Fruit fly (Drosophila melanogaster): ENCODE measurements around the gene CG7600.

CG7600 gene

DNA sequence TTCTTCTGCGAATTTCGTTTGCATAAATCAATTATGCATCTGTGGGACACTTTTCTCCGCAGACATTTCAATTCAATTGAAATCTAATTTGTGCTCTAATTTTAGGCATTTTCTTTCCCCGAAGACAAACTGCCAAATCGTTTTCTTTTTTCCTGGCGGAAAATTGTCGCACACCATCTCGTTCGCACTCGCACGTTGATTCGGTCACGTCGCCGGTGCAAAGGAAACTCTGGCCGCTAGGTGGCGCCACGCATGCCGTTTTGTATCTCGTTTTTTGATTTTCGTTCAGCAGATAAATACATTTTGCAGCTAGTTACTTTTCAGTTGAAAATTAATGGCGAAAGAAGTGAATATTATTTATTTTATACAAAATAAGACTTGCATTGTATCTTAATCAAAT, 37.7 kb downstream of the CG7600 start (continued):
- TF ChIP-seq tx (GFP tag; optimal IDR thresholded peaks at IDR 0.05) (no peak), Xbp1 (GFP tag; optimal IDR thresholded peaks at IDR 0.05) (peak; percentile 4), Aef1 (GFP tag; IDR thresholded peaks at IDR 0.05) (no peak), CG15073 (GFP tag; optimal IDR thresholded peaks at IDR 0.05) (no peak), org-1 (GFP tag; optimal IDR thresholded peaks at IDR 0.05) (no peak), ci (GFP tag; IDR thresholded peaks at IDR 0.05) (peak; percentile 83), Adf1 (GFP tag; IDR thresholded peaks at IDR 0.05) (no peak), CG2875 (GFP tag; optimal IDR thresholded peaks at IDR 0.05) (no peak), Rfx (GFP tag; IDR thresholded peaks at IDR 0.05) (no peak; the same call in 1 of the 2 replicates), CG30020 (tag; optimal IDR thresholded peaks at IDR 0.05) (no peak), Oli (tag; optimal IDR thresholded peaks at IDR 0.05) (peak; percentile 24), CG3847 (GFP tag; IDR thresholded peaks at IDR 0.05) (no peak), eve (GFP tag; optimal IDR thresholded peaks at IDR 0.05) (no peak), TFAM (GFP tag; optimal IDR thresholded peaks at IDR 0.05) (no peak), CG8281 (tag; optimal IDR thresholded peaks at IDR 0.05) (no peak), Scr (GFP tag; IDR thresholded peaks at IDR 0.05; ENCODE audit: partially characterized antibody) (no peak), en (GFP tag; optimal IDR thresholded peaks at IDR 0.05) (no peak), corto (GFP tag; optimal IDR thresholded peaks at IDR 0.05) (no peak), zfh2 (GFP tag; optimal IDR thresholded peaks at IDR 0.05) (no peak), Spps (tag; optimal IDR thresholded peaks at IDR 0.05) (no peak), dpn (GFP tag; optimal IDR thresholded peaks at IDR 0.05) (peak in 1 of 2 experiments; percentile 7), NC2α (GFP tag; optimal IDR thresholded peaks at IDR 0.05) (no peak), hbn (GFP tag; IDR thresholded peaks at IDR 0.05; ENCODE audit: partially characterized antibody) (no peak), CG1647 (GFP tag; optimal IDR thresholded peaks at IDR 0.05) (no peak), CG42726 (GFP tag; IDR thresholded peaks at IDR 0.05; ENCODE audit: partially characterized antibody) (no peak), Asciz (GFP tag; optimal IDR thresholded peaks at IDR 0.05) (peak; percentile 6), CkIIα-i1 (GFP tag; IDR thresholded peaks at IDR 0.05) (no peak), nau (GFP tag; optimal IDR thresholded peaks at IDR 0.05) (no peak), sqz (GFP tag; optimal IDR thresholded peaks at IDR 0.05) (peak; percentile 31), Doc3 (GFP tag; IDR thresholded peaks at IDR 0.05; ENCODE audit: partially characterized antibody) (no peak), Neu2 (GFP tag; optimal IDR thresholded peaks at IDR 0.05; ENCODE audit: borderline replicate concordance) (no peak), CG1792 (GFP tag; optimal IDR thresholded peaks at IDR 0.05) (no peak), Pdp1 (GFP tag; optimal IDR thresholded peaks at IDR 0.05) (peak in 1 of 2 experiments; percentile 2), aop (GFP tag; IDR thresholded peaks at IDR 0.05) (no peak), hb (GFP tag; IDR thresholded peaks at IDR 0.05; ENCODE audit: partially characterized antibody) (no peak), B-H2 (GFP tag; optimal IDR thresholded peaks at IDR 0.05) (peak; percentile 18), CG16779 (GFP tag; IDR thresholded peaks at IDR 0.05) (0 out of 2 replicates have a peak, but pooled peaks have one; percentile 36), zf30C (GFP tag; optimal IDR thresholded peaks at IDR 0.05) (peak; percentile 32), E2f2 (GFP tag; IDR thresholded peaks at IDR 0.05) (no peak), trem (tag; optimal IDR thresholded peaks at IDR 0.05) (no peak), CG3995 (GFP tag; optimal IDR thresholded peaks at IDR 0.05) (no peak), CG16815 (GFP tag; optimal IDR thresholded peaks at IDR 0.05) (no peak), phol (tag; optimal IDR thresholded peaks at IDR 0.05) (no peak), Ssrp (tag; optimal IDR thresholded peaks at IDR 0.05) (no peak), CG10366 (GFP tag; IDR thresholded peaks at IDR 0.05) (no peak), ind (GFP tag; optimal IDR thresholded peaks at IDR 0.05) (no peak), jigr1 (GFP tag; IDR thresholded peaks at IDR 0.05) (no peak), Oaz (GFP tag; IDR thresholded peaks at IDR 0.05) (no peak), CG17361 (GFP tag; IDR thresholded peaks at IDR 0.05) (0 out of 3 replicates have a peak, but pooled peaks have one; percentile 11), rib (GFP tag; IDR thresholded peaks at IDR 0.05) (no peak), CG3726 (GFP tag; IDR thresholded peaks at IDR 0.05) (no peak), CG12219 (GFP tag; optimal IDR thresholded peaks at IDR 0.05) (no peak)
